Worm (Caenorhabditis elegans): Measurements from ENCODE around the gene smf-3.
A peak's percentile ranks its signal among the peaks of the same experiment; 100 is the strongest.

smf-3 gene

DNA sequence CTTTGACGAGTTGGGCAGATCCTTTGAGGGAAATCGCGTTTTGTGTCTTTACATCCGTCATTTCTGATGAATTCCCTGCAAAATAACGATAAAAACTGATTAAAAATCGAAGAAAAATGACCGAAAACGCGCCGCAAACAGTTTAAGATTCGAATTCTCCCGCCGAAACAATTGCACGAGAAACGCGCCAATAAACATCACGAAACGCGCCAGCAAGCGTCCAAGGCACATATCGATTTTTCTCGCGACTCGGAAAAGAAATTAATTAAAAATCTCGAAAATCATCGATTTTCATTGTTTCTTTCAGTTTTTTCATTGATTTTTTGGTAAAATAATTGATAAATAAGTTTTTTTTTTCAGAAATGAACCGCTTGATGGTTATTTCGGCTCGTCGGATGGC, 22.3 kb downstream of the smf-3 start, which contains the start of the genes mdf-2 and nduv-3 (continued):
- no peak for TF ChIP-seq ceh-27 (GFP tag; optimal IDR thresholded peaks at IDR 0.05)
- TF ChIP-seq F39B2.1 (GFP tag; IDR thresholded peaks at IDR 0.05) = no peak
- no peak for TF ChIP-seq T26A5.8 (tag; optimal IDR thresholded peaks at IDR 0.05)
- TF ChIP-seq B0261.1 (tag; optimal IDR thresholded peaks at IDR 0.05) = peak; percentile 22
- TF ChIP-seq C06A6.2 (GFP tag; conservative IDR thresholded peaks at IDR 0.05) = no peak
- TF ChIP-seq F57C9.4 (tag; optimal IDR thresholded peaks at IDR 0.05) = no peak
- TF ChIP-seq bed-2 (GFP tag; IDR thresholded peaks at IDR 0.05) = no peak
- TF ChIP-seq akir-1 (GFP tag; optimal IDR thresholded peaks at IDR 0.05) = no peak
- TF ChIP-seq ztf-6 (GFP tag; IDR thresholded peaks at IDR 0.05) = no peak
- TF ChIP-seq repo-1 (tag; optimal IDR thresholded peaks at IDR 0.05) = no peak
- TF ChIP-seq snpc-1.1 (tag; optimal IDR thresholded peaks at IDR 0.05; ENCODE audit: insufficient read depth) = no peak
- peak; percentile 53 for TF ChIP-seq xnd-1 (tag; optimal IDR thresholded peaks at IDR 0.05)
- TF ChIP-seq ceh-100 (GFP tag; IDR thresholded peaks at IDR 0.05) = no peak
- TF ChIP-seq snpc-4 (GFP tag; optimal IDR thresholded peaks at IDR 0.05) = no peak
- peak in 3 of 4 experiments; percentile 33 to 44 (median 36) for TF ChIP-seq snpc-4 (tag; optimal IDR thresholded peaks at IDR 0.05)
- no peak for TF ChIP-seq nfya-1 (tag; optimal IDR thresholded peaks at IDR 0.05; ENCODE audit: borderline replicate concordance, insufficient read depth)
- no peak for TF ChIP-seq pha-4 (tag; optimal IDR thresholded peaks at IDR 0.05)
- TF ChIP-seq D2030.7 (GFP tag; IDR thresholded peaks at IDR 0.05) = peak; percentile 55; the same call in 1 of the 2 replicates
- peak; percentile 95 for TF ChIP-seq ztf-18 (tag; optimal IDR thresholded peaks at IDR 0.05)
- TF ChIP-seq lsy-27 (tag; optimal IDR thresholded peaks at IDR 0.05; ENCODE audit: borderline replicate concordance, insufficient read depth) = no peak
- TF ChIP-seq ets-4 (GFP tag; optimal IDR thresholded peaks at IDR 0.05) = no peak
- TF ChIP-seq lin-26 (GFP tag; IDR thresholded peaks at IDR 0.05) = no peak
- TF ChIP-seq ceh-58 (GFP tag; IDR thresholded peaks at IDR 0.05) = no peak
- no peak for TF ChIP-seq hrde-1 (tag; optimal IDR thresholded peaks at IDR 0.05; ENCODE audit: borderline replicate concordance)
- TF ChIP-seq mcd-1 (GFP tag; IDR thresholded peaks at IDR 0.05) = peak; percentile 87
- no peak for TF ChIP-seq egrh-3 (GFP tag; IDR thresholded peaks at IDR 0.05)
- no peak for TF ChIP-seq ztf-3 (GFP tag; optimal IDR thresholded peaks at IDR 0.05)
- no peak for TF ChIP-seq Y67H2A.10 (GFP tag; conservative IDR thresholded peaks at IDR 0.05)
- peak; percentile 75 for TF ChIP-seq pbrm-1 (GFP tag; IDR thresholded peaks at IDR 0.05)

DNA sequence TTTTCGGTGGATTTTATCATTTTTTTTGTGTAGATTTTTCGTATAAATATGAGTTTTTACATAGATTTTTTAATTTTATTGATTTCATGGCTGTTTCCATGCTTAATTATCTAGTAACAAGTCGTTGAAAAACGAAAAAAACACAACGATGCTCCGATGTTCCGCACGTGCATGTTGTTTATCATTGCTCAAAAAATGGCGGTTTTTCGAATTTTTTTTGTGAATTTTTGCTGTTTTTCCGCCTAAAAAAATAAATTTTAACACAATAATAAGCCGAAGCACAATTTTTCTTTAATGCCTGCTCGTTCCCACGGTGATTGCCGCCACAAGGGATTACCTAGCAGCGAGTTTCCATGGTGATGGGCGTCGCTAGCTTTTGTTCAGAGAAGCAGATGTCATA, 23.4 kb downstream of the smf-3 start:
- TF ChIP-seq aptf-3 (GFP tag; IDR thresholded peaks at IDR 0.05) (no peak), madf-6 (GFP tag; IDR thresholded peaks at IDR 0.05) (peak; percentile 43; the same call in 1 of the 2 replicates), attf-3 (GFP tag; conservative IDR thresholded peaks at IDR 0.05) (peak; percentile 77), lin-54 (GFP tag; optimal IDR thresholded peaks at IDR 0.05) (peak; percentile 41)

DNA sequence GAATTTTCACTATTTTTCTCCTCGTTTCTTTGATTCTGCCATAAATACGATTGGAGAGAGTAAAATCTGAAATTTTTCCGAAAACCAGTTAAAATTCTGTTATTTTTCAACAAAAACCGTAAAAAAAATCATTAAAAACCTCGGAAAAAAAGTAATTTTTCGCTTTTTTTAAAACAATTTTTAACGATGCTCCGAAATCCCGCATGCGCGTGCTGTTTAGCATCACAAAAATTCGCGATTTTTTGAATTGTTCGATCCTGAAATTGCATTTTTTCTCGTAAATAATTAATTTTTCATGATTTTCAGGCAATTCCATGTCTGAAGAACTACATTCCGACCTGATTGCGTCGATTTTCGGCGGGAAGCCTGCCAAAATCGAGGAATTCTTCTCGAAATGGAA, 24.0 kb downstream of the smf-3 start, which contains the start of gene ric-8:
Gene ric-8 (plus strand): TSS at position 301 of the 400 bp plus-strand sequence.
- no peak for TF ChIP-seq F23B12.7 (tag; optimal IDR thresholded peaks at IDR 0.05; ENCODE audit: insufficient read depth)
- 0 out of 2 replicates have a peak, but pooled peaks have one; percentile 23 for TF ChIP-seq attf-3 (GFP tag; conservative IDR thresholded peaks at IDR 0.05)

DNA sequence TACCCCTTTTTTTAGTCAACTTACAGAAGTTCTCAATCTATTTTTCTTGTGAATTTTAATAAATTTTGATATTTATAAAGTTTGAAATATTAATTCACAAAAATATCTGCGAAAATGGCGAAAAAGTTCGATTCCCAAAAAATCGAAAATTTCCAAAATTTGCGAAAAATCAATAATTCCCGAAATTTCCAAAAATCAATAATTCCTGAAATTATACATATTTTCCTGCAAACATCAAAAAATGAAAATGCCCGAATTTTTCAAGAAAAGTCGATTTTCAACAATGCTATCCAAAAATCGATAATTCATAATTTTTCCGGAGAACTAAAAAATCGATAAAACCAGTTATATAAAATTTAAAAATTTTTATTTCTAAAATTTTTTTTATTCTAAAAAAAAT, 31.4 kb downstream of the smf-3 start:
- TF ChIP-seq him-1 (tag; optimal IDR thresholded peaks at IDR 0.05) (peak; percentile 17), ztf-6 (GFP tag; IDR thresholded peaks at IDR 0.05) (no peak), ceh-91 (GFP tag; IDR thresholded peaks at IDR 0.05) (no peak), efl-1 (GFP tag; optimal IDR thresholded peaks at IDR 0.05) (no peak), aptf-2 (GFP tag; conservative IDR thresholded peaks at IDR 0.05) (no peak)
